Fruit fly (Drosophila melanogaster): ENCODE results near the gene chic.

Gene chic

DNA sequence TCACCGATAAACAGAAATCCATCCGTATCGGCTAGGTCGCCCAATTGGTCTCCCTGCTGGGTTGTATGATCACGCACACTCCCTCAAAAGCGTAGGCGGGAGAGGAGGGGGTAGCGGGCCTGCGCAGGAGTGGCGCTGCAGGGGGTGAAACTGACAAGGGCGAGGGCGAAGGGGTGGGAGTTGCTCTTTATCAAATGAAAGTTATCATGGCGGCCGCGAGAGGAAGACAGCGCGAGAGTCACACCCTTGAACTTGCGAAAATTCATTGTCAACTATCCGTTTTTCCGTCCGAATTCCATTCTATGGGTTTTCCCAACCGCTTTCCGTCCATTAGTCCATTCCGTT, 1.8 kb downstream of the chic start:
- TF ChIP-seq ttk (optimal IDR thresholded peaks at IDR 0.05) = no peak
- TF ChIP-seq psq (optimal IDR thresholded peaks at IDR 0.05) = no peak
- TF ChIP-seq Sin3A (optimal IDR thresholded peaks at IDR 0.05) = no peak
- TF ChIP-seq Myc (optimal IDR thresholded peaks at IDR 0.05) = no peak
- no peak for TF ChIP-seq insv (optimal IDR thresholded peaks at IDR 0.05)
- no peak for TF ChIP-seq h (optimal IDR thresholded peaks at IDR 0.05)

DNA sequence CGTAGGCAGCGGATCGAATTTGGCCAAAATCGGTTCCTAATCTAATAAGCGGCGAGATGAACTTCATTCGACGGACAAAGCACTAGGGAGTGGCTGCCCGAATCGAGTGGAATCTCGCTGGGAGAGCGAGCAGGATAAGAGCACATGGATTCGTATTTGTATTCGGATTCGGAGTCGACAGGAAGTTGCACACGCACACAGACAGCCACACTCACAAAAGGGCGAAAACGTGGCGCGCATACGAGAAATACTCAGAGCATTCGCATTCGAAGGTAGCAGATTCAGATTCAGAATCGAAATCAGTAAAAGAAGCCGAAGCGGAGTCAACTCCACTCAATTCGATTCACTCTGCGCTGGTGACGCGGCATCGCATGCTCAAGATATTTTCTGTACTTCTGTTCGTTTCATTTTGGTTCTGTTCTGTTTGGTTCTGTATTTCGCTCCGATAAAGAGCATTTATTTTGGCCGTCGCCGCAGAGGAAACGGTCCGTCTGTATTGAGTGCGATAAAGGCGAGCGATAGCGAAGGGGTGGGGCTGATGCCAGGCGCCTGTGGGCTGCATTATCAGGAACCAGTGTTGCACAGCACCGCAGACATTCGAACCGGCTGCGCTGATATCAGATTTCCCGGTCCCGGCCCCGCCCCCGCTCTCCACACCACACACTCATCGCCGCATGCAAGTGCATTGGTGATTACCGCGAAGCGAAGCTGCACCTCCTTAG, 2.3 kb downstream of the chic start:
- TF ChIP-seq psq (optimal IDR thresholded peaks at IDR 0.05) = no peak
- TF ChIP-seq ttk (optimal IDR thresholded peaks at IDR 0.05) = no peak
- TF ChIP-seq Myc (optimal IDR thresholded peaks at IDR 0.05) = no peak

DNA sequence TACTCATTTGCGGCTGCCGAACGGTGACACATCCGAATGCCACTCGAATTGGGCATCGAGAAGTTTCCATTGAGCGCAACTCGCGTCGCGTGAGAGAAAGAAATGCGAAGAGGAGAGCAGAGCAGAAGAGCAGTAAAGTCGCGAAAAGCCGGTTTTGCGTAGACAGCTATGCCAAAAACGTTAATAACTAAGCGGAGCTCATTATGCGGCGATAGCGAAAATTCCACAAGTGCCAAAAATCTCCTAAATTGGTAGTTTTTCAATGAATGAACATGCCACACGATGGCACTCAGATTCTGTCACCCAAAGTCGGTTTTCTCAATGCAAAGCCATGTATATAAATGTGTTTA, 3.1 kb downstream of the chic start:
- TF ChIP-seq ttk (optimal IDR thresholded peaks at IDR 0.05) (no peak), Sin3A (optimal IDR thresholded peaks at IDR 0.05) (no peak), insv (optimal IDR thresholded peaks at IDR 0.05) (no peak), Myc (optimal IDR thresholded peaks at IDR 0.05) (no peak), psq (optimal IDR thresholded peaks at IDR 0.05) (no peak), h (optimal IDR thresholded peaks at IDR 0.05) (no peak)

DNA sequence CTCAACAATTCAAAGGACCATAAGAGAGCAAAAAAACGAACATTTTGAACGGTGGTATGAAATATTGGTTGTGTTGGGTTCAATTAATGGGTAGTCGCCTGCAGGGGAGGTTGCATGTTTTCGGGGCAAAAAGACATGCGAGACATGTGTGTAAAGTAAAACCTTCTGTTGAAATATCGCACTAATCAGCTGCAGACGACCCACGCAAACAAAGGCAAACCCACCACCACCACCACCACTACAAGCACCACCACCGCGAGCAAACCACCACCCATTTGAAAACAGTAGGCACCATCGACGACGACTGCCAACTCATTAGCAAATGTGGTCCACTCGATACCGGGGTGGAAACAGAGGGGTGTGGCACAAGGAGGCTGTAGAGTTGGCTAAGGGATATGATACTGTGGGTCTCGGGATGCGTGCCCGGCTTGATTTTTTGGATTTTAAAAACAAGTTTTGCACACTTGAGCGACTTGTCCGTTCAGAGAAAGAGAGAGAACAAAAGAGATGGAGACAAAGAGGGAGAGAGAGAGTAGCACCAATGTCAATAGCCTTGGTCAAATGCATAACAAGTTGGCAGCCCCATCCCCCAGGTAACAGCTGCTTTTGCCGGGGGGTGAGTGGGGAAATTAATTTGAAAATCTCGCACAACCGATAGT, 3.6 kb downstream of the chic start:
- no peak for TF ChIP-seq ttk (optimal IDR thresholded peaks at IDR 0.05)
- no peak for TF ChIP-seq Myc (optimal IDR thresholded peaks at IDR 0.05)
- TF ChIP-seq Sin3A (optimal IDR thresholded peaks at IDR 0.05) = no peak
- TF ChIP-seq h (optimal IDR thresholded peaks at IDR 0.05) = no peak
- no peak for TF ChIP-seq insv (optimal IDR thresholded peaks at IDR 0.05)
- no peak for TF ChIP-seq psq (optimal IDR thresholded peaks at IDR 0.05)

DNA sequence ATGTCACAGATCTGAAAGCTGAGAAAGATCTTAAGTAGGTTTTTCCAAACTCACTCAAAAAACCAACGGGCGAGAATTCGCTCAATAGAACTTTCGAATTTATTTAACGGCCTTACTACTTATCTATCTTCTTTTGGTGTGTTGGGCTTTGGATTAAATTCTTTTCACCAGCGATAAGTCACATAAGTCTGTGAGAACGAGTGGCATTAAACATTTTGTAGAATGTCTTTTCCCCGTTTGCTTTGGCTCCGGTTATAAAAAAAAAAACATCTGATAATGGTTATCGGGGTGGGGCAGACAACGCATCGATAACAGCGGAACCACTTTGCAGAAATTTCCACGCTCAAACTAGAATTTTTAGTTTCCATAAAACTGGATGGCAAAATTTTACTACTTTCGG, 5.2 kb downstream of the chic start:
- no peak for TF ChIP-seq ttk (optimal IDR thresholded peaks at IDR 0.05)

DNA sequence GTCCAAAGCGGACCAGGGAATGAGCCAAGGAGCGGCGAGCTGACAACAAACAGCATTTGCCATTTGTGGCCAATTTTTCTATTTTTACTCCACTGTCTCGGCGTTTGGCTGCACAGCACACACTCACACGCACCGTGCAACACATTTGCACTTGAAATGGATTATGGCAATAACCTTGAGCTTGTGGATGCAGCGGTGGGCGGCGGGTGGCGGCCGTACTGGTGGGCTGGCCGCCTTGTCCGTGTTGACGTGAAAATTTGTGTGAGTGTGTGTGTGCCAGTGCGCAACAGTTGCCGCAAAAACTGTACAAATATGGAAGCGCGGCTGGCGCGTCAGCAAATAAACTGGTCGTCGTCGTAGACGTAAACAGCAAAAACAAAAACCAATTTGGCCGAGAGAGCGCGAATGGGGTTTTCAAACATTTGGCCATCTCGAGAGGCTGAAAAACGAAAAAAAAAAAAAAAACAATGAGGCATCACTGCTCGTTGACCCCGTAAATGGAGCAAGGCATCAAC, 5.7 kb downstream of the chic start:
- TF ChIP-seq Sin3A (optimal IDR thresholded peaks at IDR 0.05) (no peak), ttk (optimal IDR thresholded peaks at IDR 0.05) (no peak), Myc (optimal IDR thresholded peaks at IDR 0.05) (no peak), insv (optimal IDR thresholded peaks at IDR 0.05) (no peak), psq (optimal IDR thresholded peaks at IDR 0.05) (no peak), h (optimal IDR thresholded peaks at IDR 0.05) (no peak)

DNA sequence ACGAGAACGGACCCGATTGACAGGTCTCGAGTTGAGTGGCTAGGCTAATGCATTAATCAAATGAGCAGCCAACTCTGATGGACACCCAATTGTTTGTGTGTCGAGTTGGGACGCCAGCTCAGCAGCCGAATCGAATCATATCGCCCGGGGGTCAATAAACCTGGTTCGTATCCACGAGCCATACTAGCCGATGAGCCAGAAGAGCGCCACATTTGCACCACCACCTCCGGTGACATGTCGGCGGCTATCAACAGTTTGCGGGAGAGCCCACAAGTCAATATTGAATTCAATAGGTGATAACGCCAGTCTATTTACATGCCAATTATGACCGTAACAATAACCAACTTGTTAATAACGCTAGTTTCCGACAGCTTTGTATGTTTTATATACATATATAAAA, 6.7 kb downstream of the chic start:
- no peak for TF ChIP-seq Myc (optimal IDR thresholded peaks at IDR 0.05)
- TF ChIP-seq Sin3A (optimal IDR thresholded peaks at IDR 0.05) = no peak
- no peak for TF ChIP-seq insv (optimal IDR thresholded peaks at IDR 0.05)
- TF ChIP-seq h (optimal IDR thresholded peaks at IDR 0.05) = no peak
- no peak for TF ChIP-seq ttk (optimal IDR thresholded peaks at IDR 0.05)
- no peak for TF ChIP-seq psq (optimal IDR thresholded peaks at IDR 0.05)

DNA sequence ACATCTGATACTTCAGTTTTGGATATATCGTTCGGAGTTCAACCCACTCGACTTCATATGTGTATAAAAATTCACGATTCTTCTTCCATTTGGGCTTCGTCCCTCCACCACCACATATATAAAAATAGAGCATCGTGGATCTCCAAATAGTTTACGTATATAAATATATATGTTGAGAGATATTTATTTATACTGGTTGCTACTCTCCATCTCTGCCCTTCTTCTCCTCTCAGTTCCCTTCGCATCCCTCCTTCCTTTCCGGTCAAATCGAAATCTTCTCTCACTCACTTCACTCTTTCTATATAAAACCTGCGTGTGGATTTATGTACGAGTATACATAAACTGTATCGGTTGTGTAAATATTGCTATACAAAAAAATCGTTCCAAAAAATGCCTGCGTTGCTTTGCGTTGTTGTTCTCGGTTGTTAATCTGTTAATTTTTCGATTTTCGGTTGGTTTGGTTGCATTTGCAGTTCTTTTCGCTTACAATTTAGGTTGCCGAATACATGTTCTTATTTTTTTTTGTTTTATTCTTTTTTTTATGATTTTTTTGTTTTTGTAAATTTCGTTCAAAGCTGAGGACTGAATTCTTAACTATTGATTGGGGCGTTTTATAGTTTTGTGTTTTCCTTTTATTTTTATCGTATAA, 8.1 kb downstream of the chic start:
- TF ChIP-seq psq (optimal IDR thresholded peaks at IDR 0.05) (no peak), ttk (optimal IDR thresholded peaks at IDR 0.05) (no peak), Sin3A (optimal IDR thresholded peaks at IDR 0.05) (no peak), insv (optimal IDR thresholded peaks at IDR 0.05) (no peak), Myc (optimal IDR thresholded peaks at IDR 0.05) (no peak), h (optimal IDR thresholded peaks at IDR 0.05) (no peak)

DNA sequence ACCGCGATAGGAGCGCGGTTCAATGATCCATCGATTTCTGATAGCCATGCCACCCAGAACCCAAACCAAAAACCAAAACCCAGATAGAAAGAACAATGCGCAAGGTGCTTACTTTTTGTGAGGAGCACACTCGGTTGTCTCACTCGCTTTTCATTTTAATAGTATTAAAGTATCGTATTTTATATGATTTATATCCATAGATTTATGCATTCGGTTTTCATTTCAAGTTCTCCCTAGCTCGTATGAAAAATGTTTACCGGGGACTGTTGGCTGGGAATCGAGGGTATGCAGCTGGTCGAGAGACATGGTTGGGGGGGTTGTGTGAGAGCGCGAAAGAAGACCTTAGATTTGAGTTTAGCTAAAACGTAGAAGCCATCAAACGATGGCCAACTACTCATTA, 8.8 kb downstream of the chic start:
- TF ChIP-seq psq (optimal IDR thresholded peaks at IDR 0.05) (no peak), h (optimal IDR thresholded peaks at IDR 0.05) (no peak), Myc (optimal IDR thresholded peaks at IDR 0.05) (no peak), Sin3A (optimal IDR thresholded peaks at IDR 0.05) (no peak), ttk (optimal IDR thresholded peaks at IDR 0.05) (no peak)

DNA sequence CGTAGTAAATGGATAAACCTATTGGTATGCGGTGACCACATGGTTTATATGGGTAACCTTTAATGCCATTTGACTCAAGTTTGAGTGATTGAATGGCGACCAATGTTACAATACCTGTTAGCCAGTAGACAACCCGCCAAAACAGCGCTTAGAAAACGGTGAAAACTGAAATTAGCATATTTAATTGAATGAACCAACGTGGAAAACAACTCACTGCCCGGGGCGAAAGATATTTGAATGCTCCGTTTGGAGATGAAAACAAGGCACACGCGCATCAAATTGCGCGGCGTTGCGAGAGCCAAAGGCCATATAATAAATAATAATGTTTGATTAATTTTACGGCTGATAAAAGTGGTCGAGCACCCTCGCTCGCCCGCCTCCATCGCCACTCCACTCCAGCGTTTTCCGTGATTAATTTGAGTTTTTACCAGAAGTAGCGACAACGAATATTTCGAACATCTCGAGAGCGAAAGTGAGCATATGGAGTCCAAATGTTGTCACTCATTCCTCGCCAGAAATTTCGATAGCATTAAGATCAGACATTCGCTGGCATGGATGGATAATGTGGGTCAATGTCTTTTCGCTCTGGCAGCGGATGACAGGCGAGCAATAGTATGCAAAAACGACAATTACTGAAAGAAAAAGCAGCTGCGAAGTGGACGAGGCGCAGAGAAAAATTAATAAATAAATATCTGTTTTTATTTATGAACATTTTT, 9.6 kb downstream of the chic start:
- TF ChIP-seq ttk (optimal IDR thresholded peaks at IDR 0.05) (no peak), Sin3A (optimal IDR thresholded peaks at IDR 0.05) (no peak), Myc (optimal IDR thresholded peaks at IDR 0.05) (no peak), psq (optimal IDR thresholded peaks at IDR 0.05) (no peak), h (optimal IDR thresholded peaks at IDR 0.05) (no peak), insv (optimal IDR thresholded peaks at IDR 0.05) (no peak)

DNA sequence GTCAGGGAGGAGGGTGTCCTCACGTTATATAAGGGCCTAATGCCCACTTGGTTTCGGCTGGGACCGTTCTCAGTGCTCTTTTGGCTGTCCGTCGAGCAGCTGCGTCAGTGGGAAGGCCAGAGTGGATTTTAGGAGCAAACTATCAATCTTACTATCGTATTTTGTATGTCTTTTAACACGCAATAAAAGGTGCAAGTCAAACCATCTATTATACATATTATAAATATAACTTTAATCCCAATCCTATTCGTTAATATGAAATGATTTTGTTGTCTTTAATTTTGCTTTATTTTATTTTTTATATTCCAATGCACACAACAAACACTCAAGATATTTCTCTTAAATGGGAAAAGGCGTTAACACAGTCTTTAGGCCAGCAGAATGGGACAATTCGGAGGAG, 11.3 kb downstream of the chic start, which contains the start of gene Ucp4B:
Ucp4B (plus strand) TSS at position 301 of the 400 bp plus-strand sequence.
- TF ChIP-seq Myc (optimal IDR thresholded peaks at IDR 0.05) = no peak
- TF ChIP-seq psq (optimal IDR thresholded peaks at IDR 0.05) = no peak
- TF ChIP-seq insv (optimal IDR thresholded peaks at IDR 0.05) = no peak
